Fruit fly (Drosophila melanogaster) whole organism, embryonic: Measurements from ENCODE around the gene Gr28a.

Experiments
- Ada2b ChIP-seq: fragments of 200-800 bp; sonication (Bioruptor generic); IDR thresholded peaks from 2 replicates; pipeline ENCODE4 v1.3.6; 2022; ENCODE audit warnings: missing biosample characterization, missing genetic modification characterization
- B-H2 ChIP-seq: fragments of 200-800 bp; sonication (Bioruptor generic); optimal IDR thresholded peaks from 2 replicates; lab custom pipeline; 2018; ENCODE audit warnings: missing biosample characterization, mild to moderate bottlenecking, missing genetic modification characterization
- C15 ChIP-seq: fragments of 200-800 bp; sonication (Bioruptor generic); IDR thresholded peaks from 3 replicates; pipeline ENCODE4 v1.3.6; 2022; ENCODE audit warnings: missing biosample characterization, missing genetic modification characterization
- CG10979 ChIP-seq: fragments of 200-800 bp; sonication (Bioruptor generic); optimal IDR thresholded peaks from 2 replicates; lab custom pipeline; 2018; ENCODE audit warnings: missing biosample characterization, mild to moderate bottlenecking, missing genetic modification characterization, moderate library complexity
- CG11504 ChIP-seq: fragments of 200-800 bp; sonication (Bioruptor generic); optimal IDR thresholded peaks from 3 replicates; lab custom pipeline; 2019; ENCODE audit warnings: missing biosample characterization, mild to moderate bottlenecking, missing genetic modification characterization, moderate library complexity
- CG13123 ChIP-seq: fragments of 200-800 bp; sonication (Bioruptor generic); optimal IDR thresholded peaks from 2 replicates; lab custom pipeline; 2016; ENCODE audit warnings: missing biosample characterization, missing genetic modification characterization
- CG13296 ChIP-seq: fragments of 200-800 bp; sonication (Bioruptor generic); optimal IDR thresholded peaks from 3 replicates; lab custom pipeline; 2018; ENCODE audit warnings: missing biosample characterization, mild to moderate bottlenecking, missing genetic modification characterization
- CG14710 ChIP-seq: fragments of 200-800 bp; sonication (Bioruptor generic); optimal IDR thresholded peaks from 3 replicates; lab custom pipeline; 2019; ENCODE audit warnings: missing biosample characterization, mild to moderate bottlenecking, missing genetic modification characterization, moderate library complexity
- CG15269 ChIP-seq: fragments of 200-800 bp; sonication (Bioruptor generic); optimal IDR thresholded peaks from 2 replicates; lab custom pipeline; 2018; ENCODE audit warnings: missing biosample characterization, mild to moderate bottlenecking, missing genetic modification characterization, moderate library complexity
- CG17361 ChIP-seq: fragments of 200-800 bp; sonication (Bioruptor generic); IDR thresholded peaks from 3 replicates; pipeline ENCODE4 v1.3.6; 2022; ENCODE audit warnings: missing biosample characterization, missing genetic modification characterization
- CG17568 ChIP-seq: fragments of 200-800 bp; sonication (Bioruptor generic); optimal IDR thresholded peaks from 2 replicates; lab custom pipeline; 2018; ENCODE audit warnings: missing biosample characterization, mild to moderate bottlenecking, missing genetic modification characterization, moderate library complexity
- CG17802 ChIP-seq: fragments of 200-800 bp; sonication (Bioruptor generic); optimal IDR thresholded peaks from 2 replicates; lab custom pipeline; 2018; ENCODE audit warnings: missing biosample characterization, mild to moderate bottlenecking, missing genetic modification characterization, moderate library complexity
- CG2199 ChIP-seq: fragments of 200-800 bp; sonication (Bioruptor generic); IDR thresholded peaks from 3 replicates; pipeline ENCODE4 v1.3.6; 2022; ENCODE audit warnings: missing biosample characterization, missing genetic modification characterization
- CG30020 ChIP-seq: fragments of 200-800 bp; optimal IDR thresholded peaks from 2 replicates; lab custom pipeline; 2019; ENCODE audit warnings: missing biosample characterization, mild to moderate bottlenecking, missing genetic modification characterization, moderate library complexity
- CG33213 ChIP-seq: fragments of 200-800 bp; sonication (Bioruptor generic); optimal IDR thresholded peaks from 3 replicates; lab custom pipeline; 2016; ENCODE audit warnings: missing biosample characterization, missing genetic modification characterization
- CG34422 ChIP-seq: fragments of 200-800 bp; sonication (Bioruptor generic); IDR thresholded peaks from 3 replicates; pipeline ENCODE4 v1.3.6; 2022; ENCODE audit warnings: missing biosample characterization, missing genetic modification characterization
- CG6683 ChIP-seq: fragments of 200-800 bp; sonication (Bioruptor generic); optimal IDR thresholded peaks from 2 replicates; lab custom pipeline; 2017; ENCODE audit warnings: missing biosample characterization, mild to moderate bottlenecking, missing genetic modification characterization, missing genetic modification reagents
- CG6689 ChIP-seq: fragments of 200-800 bp; sonication (Bioruptor generic); IDR thresholded peaks from 2 replicates; pipeline ENCODE4 v1.3.6; 2022; ENCODE audit warnings: missing biosample characterization, missing genetic modification characterization
- CG9215 ChIP-seq: fragments of 200-800 bp; sonication (Bioruptor generic); IDR thresholded peaks from 2 replicates; pipeline ENCODE4 v1.3.6; 2022; ENCODE audit warnings: missing biosample characterization, missing genetic modification characterization
- CG9437 ChIP-seq: fragments of 200-800 bp; sonication (Bioruptor generic); optimal IDR thresholded peaks from 2 replicates; lab custom pipeline; 2018; ENCODE audit warnings: missing biosample characterization, mild to moderate bottlenecking, missing genetic modification characterization
- E2f1 ChIP-seq: fragments of 200-800 bp; sonication (Bioruptor generic); IDR thresholded peaks from 2 replicates; pipeline ENCODE4 v1.3.6; 2022; ENCODE audit warnings: missing biosample characterization, missing genetic modification characterization
- Ets97D ChIP-seq: fragments of 200-800 bp; sonication (Bioruptor generic); optimal IDR thresholded peaks from 3 replicates; lab custom pipeline; 2016; ENCODE audit warnings: missing biosample characterization, missing genetic modification characterization
- Fer1 ChIP-seq: fragments of 200-800 bp; sonication (Bioruptor generic); optimal IDR thresholded peaks from 2 replicates; lab custom pipeline; 2017; ENCODE audit warnings: missing biosample characterization, mild to moderate bottlenecking, missing genetic modification characterization
- GATAe ChIP-seq: fragments of 200-800 bp; sonication (Bioruptor generic); conservative IDR thresholded peaks from 2 replicates; pipeline ENCODE4 v1.3.6; 2022; ENCODE audit warnings: missing biosample characterization, missing genetic modification characterization
- HLH3B ChIP-seq: fragments of 200-800 bp; sonication (Bioruptor generic); IDR thresholded peaks from 2 replicates; pipeline ENCODE4 v1.3.6; 2022; ENCODE audit warnings: missing biosample characterization, missing genetic modification characterization
- Hand ChIP-seq: fragments of 200-800 bp; sonication (Bioruptor generic); optimal IDR thresholded peaks from 2 replicates; lab custom pipeline; 2017; ENCODE audit warnings: mild to moderate bottlenecking, missing biosample characterization, missing genetic modification reagents, missing genetic modification characterization
- HmgZ ChIP-seq: fragments of 200-800 bp; sonication (Bioruptor generic); optimal IDR thresholded peaks from 2 replicates; lab custom pipeline; 2018; ENCODE audit warnings: missing biosample characterization, mild to moderate bottlenecking, missing genetic modification characterization
- Meics ChIP-seq: fragments of 200-800 bp; sonication (Bioruptor generic); optimal IDR thresholded peaks from 2 replicates; lab custom pipeline; 2017; ENCODE audit warnings: missing biosample characterization, mild to moderate bottlenecking, missing genetic modification characterization
- Mrtf ChIP-seq: fragments of 200-800 bp; sonication (Bioruptor generic); IDR thresholded peaks from 3 replicates; pipeline ENCODE4 v1.3.6; 2022; ENCODE audit warnings: missing biosample characterization, missing genetic modification characterization
- Side ChIP-seq: fragments of 200-800 bp; sonication (Bioruptor generic); optimal IDR thresholded peaks from 2 replicates; lab custom pipeline; 2016; ENCODE audit warnings: missing biosample characterization, missing genetic modification characterization
- bsh ChIP-seq, 2 experiments: fragments of 200-800 bp; sonication (Bioruptor generic); optimal IDR thresholded peaks; 2 replicates each; lab custom pipeline; 2017 to 2018; ENCODE audit warnings: mild to moderate bottlenecking in 2 of 2, missing biosample characterization in 2 of 2, missing genetic modification characterization in 2 of 2, moderate library complexity in 1 of 2
- caup ChIP-seq: fragments of 200-800 bp; sonication (Bioruptor generic); optimal IDR thresholded peaks from 3 replicates; lab custom pipeline; 2017; ENCODE audit warnings: missing biosample characterization, mild to moderate bottlenecking, missing genetic modification characterization, moderate library complexity; ENCODE audit not compliant: severe bottlenecking
- chif ChIP-seq, 2 experiments: fragments of 200-800 bp; sonication (Bioruptor generic); optimal IDR thresholded peaks; 3 replicates each; lab custom pipeline; 2016; ENCODE audit warnings: missing biosample characterization in 2 of 2, missing genetic modification characterization in 2 of 2
- cwo ChIP-seq: fragments of 200-800 bp; sonication (Bioruptor generic); optimal IDR thresholded peaks from 3 replicates; lab custom pipeline; 2017; ENCODE audit warnings: missing biosample characterization, missing genetic modification characterization, mild to moderate bottlenecking, moderate library complexity, missing genetic modification reagents
- dpn ChIP-seq, 2 experiments: fragments of 200-800 bp; sonication (Bioruptor generic); optimal IDR thresholded peaks; 3 replicates each; lab custom pipeline; 2016; ENCODE audit warnings: missing biosample characterization in 2 of 2, missing genetic modification characterization in 2 of 2
- fu2 ChIP-seq: fragments of 200-800 bp; sonication (Bioruptor generic); optimal IDR thresholded peaks from 2 replicates; lab custom pipeline; 2016; ENCODE audit warnings: missing biosample characterization, missing genetic modification characterization
- gfzf ChIP-seq: fragments of 200-800 bp; sonication (Bioruptor generic); optimal IDR thresholded peaks from 2 replicates; lab custom pipeline; 2016; ENCODE audit warnings: missing biosample characterization, mild to moderate bottlenecking, missing genetic modification characterization, moderate library complexity
- gsb ChIP-seq: fragments of 200-800 bp; sonication (Bioruptor generic); IDR thresholded peaks from 2 replicates; pipeline ENCODE4 v1.3.6; 2022; ENCODE audit warnings: missing biosample characterization, missing genetic modification characterization
- jigr1 ChIP-seq: fragments of 200-800 bp; sonication (Bioruptor generic); IDR thresholded peaks from 3 replicates; pipeline ENCODE4 v1.3.6; 2022; ENCODE audit warnings: missing biosample characterization, missing genetic modification characterization
- lab ChIP-seq: fragments of 200-800 bp; sonication (Bioruptor generic); optimal IDR thresholded peaks from 3 replicates; lab custom pipeline; 2017; ENCODE audit warnings: missing biosample characterization, missing genetic modification characterization, mild to moderate bottlenecking, moderate library complexity, missing genetic modification reagents
- lbe ChIP-seq: fragments of 200-800 bp; sonication (Bioruptor generic); optimal IDR thresholded peaks from 2 replicates; lab custom pipeline; 2016; ENCODE audit warnings: missing biosample characterization, mild to moderate bottlenecking, missing genetic modification characterization
- lilli ChIP-seq: fragments of 200-800 bp; sonication (Bioruptor generic); optimal IDR thresholded peaks from 3 replicates; lab custom pipeline; 2016; ENCODE audit warnings: missing biosample characterization, missing genetic modification characterization
- otp ChIP-seq: fragments of 200-800 bp; sonication (Bioruptor generic); IDR thresholded peaks from 3 replicates; pipeline ENCODE4, ENCODE4 v1.3.6; 2022; ENCODE audit warnings: missing biosample characterization, missing genetic modification characterization
- p53 ChIP-seq: fragments of 200-800 bp; sonication (Bioruptor generic); optimal IDR thresholded peaks from 2 replicates; lab custom pipeline; 2016; ENCODE audit warnings: missing biosample characterization, missing genetic modification characterization
- pfk ChIP-seq: fragments of 200-800 bp; sonication (Bioruptor generic); optimal IDR thresholded peaks from 2 replicates; lab custom pipeline; 2018; ENCODE audit warnings: missing biosample characterization, mild to moderate bottlenecking, missing genetic modification characterization, moderate library complexity
- pho ChIP-seq: fragments of 200-800 bp; sonication (Bioruptor generic); optimal IDR thresholded peaks from 2 replicates; lab custom pipeline; 2016; ENCODE audit warnings: missing biosample characterization, missing genetic modification characterization
- psq ChIP-seq: fragments of 200-800 bp; sonication (Bioruptor generic); optimal IDR thresholded peaks from 2 replicates; lab custom pipeline; 2017; ENCODE audit warnings: missing biosample characterization, missing genetic modification characterization
- sug ChIP-seq: fragments of 200-800 bp; optimal IDR thresholded peaks from 2 replicates; lab custom pipeline; 2019; ENCODE audit warnings: missing biosample characterization, mild to moderate bottlenecking, missing genetic modification characterization, moderate library complexity
- toy ChIP-seq: fragments of 200-800 bp; sonication (Bioruptor generic); IDR thresholded peaks from 2 replicates; pipeline ENCODE4 v1.3.6; 2022; ENCODE audit warnings: missing biosample characterization, missing genetic modification characterization
- z ChIP-seq: fragments of 200-800 bp; sonication (Bioruptor generic); IDR thresholded peaks from 3 replicates; pipeline ENCODE4 v1.3.6; 2022; ENCODE audit warnings: missing biosample characterization, missing genetic modification characterization

The Gr28a gene

dm6 chr2L:7434737-7435356 lies 19.2 kb downstream of the Gr28a start (continued):
- TF ChIP-seq CG9437 (GFP tag; lab: Kevin White, UChicago) (no peak), lilli (GFP tag; lab: Kevin White, UChicago) (no peak), gsb (GFP tag; lab: Robert Waterston, UW) (peak; percentile 24; the same call in 1 of the 2 replicates), E2f1 (GFP tag; lab: Robert Waterston, UW) (peak; percentile 51; the same call in 1 of the 2 replicates), Meics (GFP tag; lab: Kevin White, UChicago) (peak; percentile 53), Fer1 (GFP tag; lab: Kevin White, UChicago) (peak; percentile 43), gfzf (no peak), Mrtf (no peak), CG6689 (GFP tag; lab: Robert Waterston, UW) (no peak; the same call in 1 of the 2 replicates), dpn (GFP tag; optimal IDR thresholded peaks at IDR 0.05; lab: Kevin White, UChicago) (peak in 1 of 2 experiments; percentile 48), HLH3B (GFP tag; lab: Robert Waterston, UW) (peak; percentile 68), CG13123 (GFP tag; lab: Kevin White, UChicago) (no peak), CG14710 (tag; lab: Kevin White, UChicago) (no peak), GATAe (no peak), CG30020 (tag; lab: Kevin White, UChicago) (no peak), CG10979 (no peak), p53 (GFP tag; lab: Kevin White, UChicago) (no peak), pho (no peak), CG17361 (GFP tag; lab: Robert Waterston, UW) (no peak), B-H2 (GFP tag; lab: Kevin White, UChicago) (peak; percentile 18), Hand (peak; percentile 11), CG15269 (tag; lab: Kevin White, UChicago) (peak; percentile 64), Ets97D (GFP tag; lab: Kevin White, UChicago) (no peak), psq (GFP tag; lab: Kevin White, UChicago) (no peak), chif (GFP tag; optimal IDR thresholded peaks at IDR 0.05; lab: Kevin White, UChicago) (no peak), lab (GFP tag; lab: Kevin White, UChicago) (peak; percentile 62), C15 (GFP tag; lab: Robert Waterston, UW) (0 out of 3 replicates have a peak, but pooled peaks have one; percentile 47), sug (tag; lab: Kevin White, UChicago) (no peak), cwo (peak; percentile 35), CG13296 (GFP tag; lab: Kevin White, UChicago) (peak; percentile 41), CG9215 (GFP tag; lab: Robert Waterston, UW) (peak; percentile 29; the same call in 1 of the 2 replicates), pfk (GFP tag; lab: Kevin White, UChicago) (no peak), lbe (GFP tag; lab: Kevin White, UChicago) (no peak), toy (GFP tag; lab: Robert Waterston, UW) (no peak), fu2 (GFP tag; lab: Kevin White, UChicago) (no peak), CG6683 (no peak), Ada2b (GFP tag; lab: Robert Waterston, UW) (peak; percentile 50), caup (GFP tag; lab: Kevin White, UChicago) (peak; percentile 14), z (GFP tag; lab: Robert Waterston, UW) (no peak), CG33213 (GFP tag; lab: Kevin White, UChicago) (no peak), bsh (GFP tag; optimal IDR thresholded peaks at IDR 0.05; lab: Kevin White, UChicago) (peak; percentile 26 to 45), Side (no peak), CG11504 (peak; percentile 56), CG17802 (no peak), HmgZ (tag; lab: Kevin White, UChicago) (no peak), CG17568 (GFP tag; lab: Kevin White, UChicago) (no peak), jigr1 (GFP tag; lab: Robert Waterston, UW) (no peak), CG34422 (GFP tag; lab: Robert Waterston, UW) (no peak), otp (no peak), CG2199 (GFP tag; lab: Robert Waterston, UW) (no peak)
